Fruit fly (Drosophila melanogaster) whole organism, prepupa: ENCODE data around the gene CG10237.

Experiments used
- Blimp-1 ChIP-seq: fragments of 200-800 bp; sonication (Bioruptor generic); optimal IDR thresholded peaks from 3 replicates; lab custom pipeline; 2017; ENCODE audit warnings: missing biosample characterization, missing genetic modification characterization, mild to moderate bottlenecking, moderate library complexity, missing genetic modification reagents
- CG1621 ChIP-seq: fragments of 200-800 bp; sonication (Bioruptor generic); optimal IDR thresholded peaks from 3 replicates; lab custom pipeline; 2018; ENCODE audit warnings: missing biosample characterization, mild to moderate bottlenecking, missing genetic modification characterization
- CG16779 ChIP-seq: fragments of 200-800 bp; sonication (Bioruptor generic); optimal IDR thresholded peaks from 3 replicates; lab custom pipeline; 2017; ENCODE audit warnings: missing biosample characterization, mild to moderate bottlenecking, missing genetic modification characterization
- CG31627 ChIP-seq: fragments of 200-800 bp; sonication (Bioruptor generic); optimal IDR thresholded peaks from 3 replicates; lab custom pipeline; 2016; ENCODE audit warnings: missing biosample characterization, missing genetic modification characterization
- CG32006 ChIP-seq: fragments of 200-800 bp; sonication (Bioruptor generic); optimal IDR thresholded peaks from 3 replicates; lab custom pipeline; 2017; ENCODE audit warnings: missing biosample characterization, mild to moderate bottlenecking, missing genetic modification characterization
- CG34406 ChIP-seq: fragments of 200-800 bp; sonication (Bioruptor generic); optimal IDR thresholded peaks from 3 replicates; lab custom pipeline; 2016; ENCODE audit warnings: missing biosample characterization, missing genetic modification characterization
- CG6163 ChIP-seq: fragments of 200-800 bp; sonication (Bioruptor generic); IDR thresholded peaks from 3 replicates; pipeline ENCODE4 v1.3.6; 2022; ENCODE audit warnings: missing biosample characterization, missing genetic modification characterization
- CG6276 ChIP-seq: fragments of 200-800 bp; sonication (Bioruptor generic); optimal IDR thresholded peaks from 2 replicates; lab custom pipeline; 2017; ENCODE audit warnings: missing biosample characterization, mild to moderate bottlenecking, missing genetic modification characterization
- CG6854 ChIP-seq: fragments of 200-800 bp; sonication (Bioruptor generic); optimal IDR thresholded peaks from 2 replicates; lab custom pipeline; 2017; ENCODE audit warnings: missing biosample characterization, mild to moderate bottlenecking, missing genetic modification characterization
- CG7368 ChIP-seq: fragments of 200-800 bp; sonication (Bioruptor generic); optimal IDR thresholded peaks from 3 replicates; lab custom pipeline; 2016; ENCODE audit warnings: missing biosample characterization, missing genetic modification characterization
- CG8119 ChIP-seq: fragments of 200-800 bp; sonication (Bioruptor generic); IDR thresholded peaks from 3 replicates; pipeline ENCODE4 v1.3.6; 2022; ENCODE audit warnings: missing biosample characterization, missing genetic modification characterization
- CG9139 ChIP-seq: fragments of 200-800 bp; sonication (Bioruptor generic); optimal IDR thresholded peaks from 3 replicates; lab custom pipeline; 2017; ENCODE audit warnings: missing biosample characterization, mild to moderate bottlenecking, missing genetic modification characterization
- Eip78C ChIP-seq: fragments of 200-800 bp; sonication (Bioruptor generic); peaks from one replicate; lab custom pipeline; 2016; ENCODE audit warnings: missing biosample characterization, missing genetic modification characterization
- Ets96B ChIP-seq: fragments of 200-800 bp; optimal IDR thresholded peaks from 2 replicates; lab custom pipeline; 2019; ENCODE audit warnings: missing biosample characterization, mild to moderate bottlenecking, missing genetic modification characterization, moderate library complexity
- Gug ChIP-seq: fragments of 200-800 bp; sonication (Bioruptor generic); IDR thresholded peaks from 2 replicates; pipeline ENCODE4 v1.3.6; 2022; ENCODE audit warnings: missing biosample characterization, missing genetic modification characterization
- Hr39 ChIP-seq: fragments of 200-800 bp; sonication (Bioruptor generic); optimal IDR thresholded peaks from 2 replicates; lab custom pipeline; 2016; ENCODE audit warnings: missing biosample characterization, missing genetic modification characterization
- Met ChIP-seq: fragments of 200-800 bp; sonication (Bioruptor generic); optimal IDR thresholded peaks from 3 replicates; lab custom pipeline; 2016; ENCODE audit warnings: missing biosample characterization, missing genetic modification characterization
- OdsH ChIP-seq: fragments of 200-800 bp; sonication (Bioruptor generic); optimal IDR thresholded peaks from 3 replicates; lab custom pipeline; 2016; ENCODE audit warnings: missing biosample characterization, missing genetic modification characterization
- Smox ChIP-seq: fragments of 200-800 bp; sonication (Bioruptor generic); optimal IDR thresholded peaks from 3 replicates; lab custom pipeline; 2016; ENCODE audit warnings: missing biosample characterization, missing genetic modification characterization
- Sox14 ChIP-seq: fragments of 200-800 bp; sonication (Bioruptor generic); optimal IDR thresholded peaks from 3 replicates; lab custom pipeline; 2016; ENCODE audit warnings: missing biosample characterization, missing genetic modification characterization
- Sox15 ChIP-seq: fragments of 200-800 bp; sonication (Bioruptor generic); optimal IDR thresholded peaks from 3 replicates; lab custom pipeline; 2016; ENCODE audit warnings: missing biosample characterization, missing genetic modification characterization
- acj6 ChIP-seq: fragments of 200-800 bp; sonication (Bioruptor generic); optimal IDR thresholded peaks from 3 replicates; lab custom pipeline; 2016; ENCODE audit warnings: missing biosample characterization, missing genetic modification characterization
- fd85E ChIP-seq: fragments of 200-800 bp; sonication (Bioruptor generic); optimal IDR thresholded peaks from 3 replicates; lab custom pipeline; 2016; ENCODE audit warnings: missing biosample characterization, missing genetic modification characterization
- fkh ChIP-seq: fragments of 200-800 bp; sonication (Bioruptor generic); optimal IDR thresholded peaks from 3 replicates; lab custom pipeline; 2017; ENCODE audit warnings: missing biosample characterization, mild to moderate bottlenecking, missing genetic modification characterization, moderate library complexity
- pdm3 ChIP-seq: fragments of 200-800 bp; sonication (Bioruptor generic); optimal IDR thresholded peaks from 3 replicates; lab custom pipeline; 2016; ENCODE audit warnings: missing biosample characterization, missing genetic modification characterization
- spab ChIP-seq: fragments of 200-800 bp; sonication (Bioruptor generic); optimal IDR thresholded peaks from 2 replicates; lab custom pipeline; 2017; ENCODE audit warnings: missing biosample characterization, mild to moderate bottlenecking, missing genetic modification characterization, missing genetic modification reagents
- svp ChIP-seq: fragments of 200-800 bp; sonication (Bioruptor generic); peaks from one replicate; lab custom pipeline; 2016; ENCODE audit warnings: missing biosample characterization, missing genetic modification characterization
- vri ChIP-seq: fragments of 200-800 bp; sonication (Bioruptor generic); optimal IDR thresholded peaks from 3 replicates; lab custom pipeline; 2016; ENCODE audit warnings: missing biosample characterization, mild to moderate bottlenecking, missing genetic modification characterization

The CG10237 gene

dm6 chr2L:19413118-19413893 is 29.2 kb downstream of the CG10237 start:
- TF ChIP-seq pdm3 (GFP tag; lab: Kevin White, UChicago) (no peak), Eip78C (GFP tag; lab: Kevin White, UChicago) (peak; percentile 8), OdsH (GFP tag; lab: Kevin White, UChicago) (no peak), svp (peak; percentile 96), CG1621 (tag; lab: Kevin White, UChicago) (no peak), vri (no peak)

dm6 chr2L:19411966-19412365 is 30.6 kb downstream of the CG10237 start:
- peak; percentile 72 for TF ChIP-seq fkh (GFP tag; lab: Kevin White, UChicago)
- TF ChIP-seq spab (GFP tag; lab: Kevin White, UChicago), result no peak

dm6 chr2L:19406419-19406818 is 36.1 kb downstream of the CG10237 start:
- TF ChIP-seq Sox15 (GFP tag; lab: Kevin White, UChicago), result no peak
- TF ChIP-seq CG7368, result no peak
- no peak for TF ChIP-seq CG9139 (GFP tag; lab: Kevin White, UChicago)

- TF ChIP-seq CG1621 (tag; lab: Kevin White, UChicago) (no peak), acj6 (GFP tag; lab: Kevin White, UChicago) (no peak), CG31627 (GFP tag; lab: Kevin White, UChicago) (no peak), CG6854 (GFP tag; lab: Kevin White, UChicago) (no peak), Hr39 (GFP tag; lab: Kevin White, UChicago) (no peak), Met (GFP tag; lab: Kevin White, UChicago) (no peak), CG32006 (no peak), Blimp-1 (no peak), CG34406 (GFP tag; lab: Kevin White, UChicago) (no peak), fd85E (GFP tag; lab: Kevin White, UChicago) (no peak), CG16779 (no peak), fkh (GFP tag; lab: Kevin White, UChicago) (no peak), Sox14 (GFP tag; lab: Kevin White, UChicago) (no peak)
These were observed 36.7 kb downstream of the CG10237 start for dm6 chr2L:19405685-19406357.

- no peak for TF ChIP-seq CG8119 (GFP tag; lab: Robert Waterston, UW)
These were observed 37.7 kb downstream of the CG10237 start for dm6 chr2L:19404804-19405203.

- TF ChIP-seq pdm3 (GFP tag; lab: Kevin White, UChicago), result no peak
- no peak for TF ChIP-seq fd85E (GFP tag; lab: Kevin White, UChicago)
- no peak for TF ChIP-seq CG6163 (GFP tag; lab: Robert Waterston, UW)
- TF ChIP-seq vri, result no peak
- TF ChIP-seq CG16779, result no peak
- no peak for TF ChIP-seq Smox (GFP tag; lab: Kevin White, UChicago)
- TF ChIP-seq Blimp-1, result no peak
- no peak for TF ChIP-seq fkh (GFP tag; lab: Kevin White, UChicago)
- TF ChIP-seq CG6276, result no peak
- TF ChIP-seq Gug (GFP tag; lab: Robert Waterston, UW), result no peak
- no peak for TF ChIP-seq CG1621 (tag; lab: Kevin White, UChicago)
- no peak for TF ChIP-seq Ets96B (tag; lab: Kevin White, UChicago)
- no peak for TF ChIP-seq acj6 (GFP tag; lab: Kevin White, UChicago)
These were observed 39.1 kb downstream of the CG10237 start for dm6 chr2L:19403398-19403797.
